Fruit fly (Drosophila melanogaster) whole organism, embryonic: Measurements from ENCODE around the gene CG10943.

Experiments used
- nerfin-1 ChIP-seq: fragments of 200-800 bp; sonication (Bioruptor generic); optimal IDR thresholded peaks from 3 replicates; lab custom pipeline; 2019; ENCODE audit warnings: missing biosample characterization, mild to moderate bottlenecking, missing genetic modification characterization, moderate library complexity

Gene CG10943

dm6 chr3L:12813907-12814306 is 48.8 kb downstream of the CG10943 start, which contains the start of the genes Sf3a2 and CG42588 (continued):
- TF ChIP-seq nerfin-1: peak; percentile 48
- TF ChIP-seq, all 482 proteins: peak for 229
